Worm (Caenorhabditis elegans) whole organism, L4/young adult: ENCODE data around the gene ubq-2.

Experiments
- W03F9.2 ChIP-seq: fragments of 150-350 bp; optimal IDR thresholded peaks from 2 replicates; lab custom pipeline; 2014; ENCODE audit warnings: missing biosample characterization, missing genetic modification characterization
- dao-5 ChIP-seq: sonication (generic microtip); optimal IDR thresholded peaks from 2 replicates; lab custom pipeline; 2016; ENCODE audit warnings: missing genotype, missing genetic modification characterization, moderate library complexity, missing compliant biosample characterization
- him-1 ChIP-seq: sonication (generic microtip); optimal IDR thresholded peaks from 2 replicates; lab custom pipeline; 2016; ENCODE audit warnings: missing genotype, missing genetic modification reagents, missing genetic modification characterization, missing compliant biosample characterization

DNA sequence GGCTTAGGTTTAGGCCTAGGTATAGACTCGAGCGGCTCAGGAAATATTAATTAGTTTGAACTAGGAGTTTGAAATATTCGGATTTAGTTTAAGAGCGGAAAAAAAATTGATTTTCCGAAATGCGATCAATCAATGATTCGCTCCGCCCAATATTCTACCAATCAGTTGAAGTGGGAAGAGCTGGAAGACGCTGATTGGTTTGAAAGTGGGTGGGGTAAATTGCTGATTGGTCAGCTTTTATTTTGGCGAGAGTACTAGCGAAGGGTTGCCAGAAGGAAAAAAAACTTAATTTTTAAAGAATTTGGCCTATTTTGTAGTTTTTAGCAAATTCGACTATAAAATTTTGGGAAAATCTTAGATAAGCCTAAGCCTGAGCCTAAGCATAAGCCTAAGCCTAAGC lies 34.3 kb downstream of the ubq-2 start:
- TF ChIP-seq W03F9.2 (tag; lab: Kevin White, UChicago) (no peak), him-1 (tag; lab: Kevin White, UChicago) (no peak), dao-5 (tag; lab: Kevin White, UChicago) (no peak)
